Worm (Caenorhabditis elegans) whole organism, L1 larva: Measurements from ENCODE around the gene C49C3.6.
"Not testable (repeated sequence)": the region's sequence is repeated elsewhere in the genome, so short reads cannot be mapped to it uniquely, and the experiment has no call there.

Experiments used
- C16A3.4 ChIP-seq: fragments of 150-350 bp; optimal IDR thresholded peaks from 2 replicates; lab custom pipeline; 2014; ENCODE audit warnings: missing biosample characterization, missing genetic modification characterization
- F16B12.6 ChIP-seq: fragments of 150-350 bp; optimal IDR thresholded peaks from 2 replicates; lab custom pipeline; 2014; ENCODE audit warnings: missing biosample characterization, missing genetic modification characterization
- aha-1 ChIP-seq: fragments of 150-350 bp; optimal IDR thresholded peaks from 2 replicates; lab custom pipeline; 2014; ENCODE audit warnings: missing biosample characterization, missing genetic modification characterization
- aly-2 ChIP-seq: fragments of 150-350 bp; optimal IDR thresholded peaks from 2 replicates; lab custom pipeline; 2014; ENCODE audit warnings: missing biosample characterization, missing genetic modification characterization
- blmp-1 ChIP-seq: fragments of 150-350 bp; optimal IDR thresholded peaks from 2 replicates; lab custom pipeline; 2014; ENCODE audit warnings: missing biosample characterization, missing genetic modification characterization
- ceh-63 ChIP-seq: fragments of 200-800 bp; sonication (Bioruptor generic); optimal IDR thresholded peaks from 2 replicates; lab custom pipeline; 2018; ENCODE audit warnings: mild to moderate bottlenecking, missing genetic modification characterization, missing compliant biosample characterization
- ceh-82 ChIP-seq, 3 experiments: fragments of 150-350 bp in 1 of 3; sonication (generic microtip) in 2 of 3; optimal IDR thresholded peaks; 2 replicates each; lab custom pipeline; 2014 to 2017; ENCODE audit warnings: missing biosample characterization in 3 of 3, missing genetic modification characterization in 3 of 3
- ceh-88 ChIP-seq: fragments of 200-800 bp; sonication (Bioruptor generic); IDR thresholded peaks from 2 replicates; pipeline ENCODE4 v1.3.6; 2022; ENCODE audit warnings: missing genetic modification characterization, missing compliant biosample characterization
- ceh-90 ChIP-seq: sonication (generic microtip); optimal IDR thresholded peaks from 2 replicates; lab custom pipeline; 2016; ENCODE audit warnings: missing genetic modification characterization, missing compliant biosample characterization
- efl-1 ChIP-seq, 4 experiments: fragments of 150-350 bp; optimal IDR thresholded peaks in 3 of 4; peaks in 1 of 4; 1 replicate in 1 of 4; 2 replicates in 3 of 4; lab custom pipeline; 2014; ENCODE audit warnings: missing biosample characterization in 2 of 4, missing genetic modification characterization in 2 of 4, missing genetic modification reagents in 2 of 4
- efl-3 ChIP-seq: fragments of 200-800 bp; sonication (Bioruptor generic); optimal IDR thresholded peaks from 2 replicates; lab custom pipeline; 2018; ENCODE audit warnings: mild to moderate bottlenecking, missing genetic modification characterization, missing compliant biosample characterization
- egl-27 ChIP-seq, 2 experiments: fragments of 150-350 bp in 1 of 2; sonication (generic microtip); optimal IDR thresholded peaks; 3 replicates each; lab custom pipeline; 2017 to 2018; ENCODE audit warnings: missing biosample characterization in 2 of 2, missing genetic modification characterization in 2 of 2, missing genetic modification reagents in 2 of 2
- elt-3 ChIP-seq, 6 experiments: fragments of 150-350 bp in 1 of 6; sonication (generic microtip); optimal IDR thresholded peaks; 2 replicates each; lab custom pipeline; 2017 to 2018; ENCODE audit warnings: missing biosample characterization in 6 of 6, missing genetic modification characterization in 6 of 6, inconsistent platforms in 1 of 6
- ets-5 ChIP-seq: fragments of 200-800 bp; sonication (Bioruptor generic); IDR thresholded peaks from 2 replicates; pipeline ENCODE4 v1.3.6; 2022; ENCODE audit warnings: missing genetic modification characterization, missing compliant biosample characterization
- fkh-4 ChIP-seq: sonication (generic microtip); optimal IDR thresholded peaks from 2 replicates; lab custom pipeline; 2016; ENCODE audit warnings: missing compliant biosample characterization, missing genetic modification characterization, borderline replicate concordance
- fkh-8 ChIP-seq: sonication (generic microtip); optimal IDR thresholded peaks from 2 replicates; lab custom pipeline; 2016; ENCODE audit warnings: mild to moderate bottlenecking, missing genetic modification characterization, missing compliant biosample characterization
- grh-1 ChIP-seq: fragments of 200-800 bp; sonication (Bioruptor generic); IDR thresholded peaks from 2 replicates; pipeline ENCODE4 v1.3.6; 2022; ENCODE audit warnings: missing genetic modification reagents, missing genetic modification characterization, missing compliant biosample characterization
- hlh-17 ChIP-seq: fragments of 200-800 bp; sonication (Bioruptor generic); optimal IDR thresholded peaks from 2 replicates; lab custom pipeline; 2018; ENCODE audit warnings: missing genetic modification characterization, mild to moderate bottlenecking, missing compliant biosample characterization, moderate library complexity, borderline replicate concordance
- isw-1 ChIP-seq: fragments of 200-800 bp; sonication (Bioruptor generic); IDR thresholded peaks from 2 replicates; pipeline ENCODE4 v1.3.6; 2022; ENCODE audit warnings: missing genetic modification characterization, missing compliant biosample characterization
- lin-13 ChIP-seq: fragments of 150-350 bp; optimal IDR thresholded peaks from 2 replicates; lab custom pipeline; 2014; ENCODE audit warnings: missing biosample characterization, missing genetic modification reagents, missing genetic modification characterization
- lin-14 ChIP-seq: fragments of 200-800 bp; sonication (Bioruptor generic); optimal IDR thresholded peaks from 2 replicates; lab custom pipeline; 2018; ENCODE audit warnings: mild to moderate bottlenecking, missing genetic modification characterization, moderate library complexity, missing compliant biosample characterization
- lsy-2 ChIP-seq, 2 experiments: fragments of 150-350 bp; optimal IDR thresholded peaks; 2 replicates each; lab custom pipeline; 2014; ENCODE audit warnings: missing biosample characterization in 2 of 2, missing genetic modification characterization in 2 of 2
- mdl-1 ChIP-seq, 2 experiments: fragments of 150-350 bp; optimal IDR thresholded peaks; 2 replicates each; lab custom pipeline; 2014 to 2017; ENCODE audit warnings: missing biosample characterization in 2 of 2, missing genetic modification characterization in 2 of 2, inconsistent platforms in 1 of 2
- mef-2 ChIP-seq: fragments of 150-350 bp; optimal IDR thresholded peaks from 2 replicates; lab custom pipeline; 2014; ENCODE audit warnings: missing biosample characterization, missing genetic modification characterization
- nhr-28 ChIP-seq: fragments of 150-350 bp; optimal IDR thresholded peaks from 2 replicates; lab custom pipeline; 2014; ENCODE audit warnings: missing biosample characterization, missing genetic modification characterization
- pag-3 ChIP-seq: sonication (generic microtip); optimal IDR thresholded peaks from 2 replicates; lab custom pipeline; 2017; ENCODE audit warnings: missing genetic modification characterization, mild to moderate bottlenecking, missing compliant biosample characterization, antibody characterized with exemption, borderline replicate concordance; ENCODE audit not compliant: insufficient read depth
- rnt-1 ChIP-seq: sonication (generic microtip); optimal IDR thresholded peaks from 2 replicates; lab custom pipeline; 2016; ENCODE audit warnings: mild to moderate bottlenecking, missing genetic modification characterization, moderate library complexity, missing compliant biosample characterization
- snpc-4 ChIP-seq: fragments of 150-350 bp; optimal IDR thresholded peaks from 2 replicates; lab custom pipeline; 2014; ENCODE audit warnings: missing biosample characterization, missing genetic modification characterization
- sox-4 ChIP-seq: sonication (generic microtip); optimal IDR thresholded peaks from 2 replicates; lab custom pipeline; 2016; ENCODE audit warnings: missing genetic modification characterization, missing compliant biosample characterization
- sup-37 ChIP-seq: fragments of 200-800 bp; sonication (Bioruptor generic); optimal IDR thresholded peaks from 2 replicates; lab custom pipeline; 2018; ENCODE audit warnings: mild to moderate bottlenecking, missing genetic modification characterization, missing compliant biosample characterization
- tbx-2 ChIP-seq: sonication (generic microtip); optimal IDR thresholded peaks from 2 replicates; lab custom pipeline; 2016; ENCODE audit warnings: missing genetic modification characterization, missing compliant biosample characterization
- unc-130 ChIP-seq: fragments of 150-350 bp; optimal IDR thresholded peaks from 2 replicates; lab custom pipeline; 2017; ENCODE audit warnings: missing biosample characterization, missing genetic modification characterization, inconsistent platforms
- unc-86 ChIP-seq: sonication (generic microtip); optimal IDR thresholded peaks from 2 replicates; lab custom pipeline; 2016; ENCODE audit warnings: missing genetic modification characterization, missing compliant biosample characterization
- xbp-1 ChIP-seq: sonication (generic microtip); optimal IDR thresholded peaks from 2 replicates; lab custom pipeline; 2016; ENCODE audit warnings: missing genetic modification characterization, missing compliant biosample characterization
- zag-1 ChIP-seq: fragments of 150-350 bp; optimal IDR thresholded peaks from 2 replicates; lab custom pipeline; 2014; ENCODE audit warnings: missing biosample characterization, missing genetic modification characterization

The C49C3.6 gene

ce11 chrIV:17294489-17294888 lies 36.8 kb upstream of the C49C3.6 start, which contains the start of gene T28F3.5:
Gene T28F3.5 (plus strand): TSS chrIV:17294789.
- no peak for TF ChIP-seq lsy-2 (tag; optimal IDR thresholded peaks at IDR 0.05; lab: Kevin White, UChicago)
- TF ChIP-seq efl-1 (optimal IDR thresholded peaks at IDR 0.05; lab: Kevin White, UChicago) = no peak
- peak in 1 of 2 experiments; percentile 84 for TF ChIP-seq efl-1 (GFP tag; optimal IDR thresholded peaks at IDR 0.05 in 1 of 2; lab: Kevin White, UChicago)
- TF ChIP-seq isw-1 (GFP tag; lab: Robert Waterston, UW) = no peak
- TF ChIP-seq, all 84 proteins: peak for 1

ce11 chrIV:17301933-17302332 lies 29.4 kb upstream of the C49C3.6 start, which contains the start of gene ifta-2:
Gene ifta-2 (minus strand): TSS chrIV:17302033.
- TF ChIP-seq hlh-17 (GFP tag; lab: Kevin White, UChicago) = no peak
- TF ChIP-seq fkh-8 (tag; lab: Kevin White, UChicago) = peak; percentile 29
- TF ChIP-seq, all 84 proteins: peak for 1

- TF ChIP-seq ceh-90; snpc-4 (tag; lab: Kevin White, UChicago); xbp-1: not testable (repeated sequence)
- TF ChIP-seq, all 84 proteins: peak for 0; not testable (repeated sequence) for 84
Measured at ce11 chrIV:17307223-17307622, 24.1 kb upstream of the C49C3.6 start, which contains the start of gene T28F3.8. Gene T28F3.8 (minus strand): TSS chrIV:17307323.

- TF ChIP-seq efl-1 (optimal IDR thresholded peaks at IDR 0.05; lab: Kevin White, UChicago) (no peak), efl-1 (GFP tag; optimal IDR thresholded peaks at IDR 0.05 in 1 of 2; lab: Kevin White, UChicago) (peak in 1 of 2 experiments; percentile 35), pag-3 (tag; lab: Kevin White, UChicago) (no peak), ceh-82 (tag; optimal IDR thresholded peaks at IDR 0.05; lab: Kevin White, UChicago) (no peak), tbx-2 (tag; lab: Kevin White, UChicago) (no peak)
- TF ChIP-seq, all 84 proteins: peak for 1
Measured at ce11 chrIV:17308211-17308610, 23.1 kb upstream of the C49C3.6 start, which contains the start of gene T28F3.9. Gene T28F3.9 (plus strand): TSS chrIV:17308511.

- TF ChIP-seq efl-3 (no peak), ceh-88 (no peak), pag-3 (tag; lab: Kevin White, UChicago) (no peak), unc-86 (tag; lab: Kevin White, UChicago) (no peak), ceh-63 (no peak), egl-27 (tag; optimal IDR thresholded peaks at IDR 0.05; lab: Kevin White, UChicago) (no peak), rnt-1 (tag; lab: Kevin White, UChicago) (no peak), aha-1 (tag; lab: Kevin White, UChicago) (no peak), lin-14 (GFP tag; lab: Kevin White, UChicago) (no peak), efl-1 (optimal IDR thresholded peaks at IDR 0.05; lab: Kevin White, UChicago) (no peak), efl-1 (GFP tag; optimal IDR thresholded peaks at IDR 0.05 in 1 of 2; lab: Kevin White, UChicago) (no peak), aly-2 (no peak), grh-1 (GFP tag; lab: Robert Waterston, UW) (no peak), elt-3 (tag; optimal IDR thresholded peaks at IDR 0.05; lab: Kevin White, UChicago) (no peak), mef-2 (tag; lab: Kevin White, UChicago) (no peak), blmp-1 (no peak), ets-5 (no peak), nhr-28 (tag; lab: Kevin White, UChicago) (no peak)
Measured at ce11 chrIV:17311842-17312241, 19.5 kb upstream of the C49C3.6 start, which contains the start of gene snf-9. Gene snf-9 (plus strand): TSS chrIV:17312142.

ce11 chrIV:17316398-17316797 lies 14.9 kb upstream of the C49C3.6 start, which contains the start of gene C49C3.20:
Gene C49C3.20 (minus strand): TSS chrIV:17316498.
- TF ChIP-seq sox-4 (tag; lab: Kevin White, UChicago) = no peak
- no peak for TF ChIP-seq mdl-1 (tag; optimal IDR thresholded peaks at IDR 0.05; lab: Kevin White, UChicago)
- TF ChIP-seq C16A3.4 (tag; lab: Kevin White, UChicago) = no peak
- no peak for TF ChIP-seq unc-130 (tag; lab: Kevin White, UChicago)
- no peak for TF ChIP-seq fkh-8 (tag; lab: Kevin White, UChicago)
- no peak for TF ChIP-seq lin-13 (GFP tag; lab: Kevin White, UChicago)
- TF ChIP-seq isw-1 (GFP tag; lab: Robert Waterston, UW) = no peak
- no peak for TF ChIP-seq zag-1
- no peak for TF ChIP-seq F16B12.6 (tag; lab: Kevin White, UChicago)
- no peak for TF ChIP-seq fkh-4 (tag; lab: Kevin White, UChicago)
- TF ChIP-seq sup-37 (GFP tag; lab: Kevin White, UChicago) = no peak
